Worm (Caenorhabditis elegans) whole organism, L1 larva: ENCODE results near the gene Y50D4A.5.

Experiments used
- C04F5.9 ChIP-seq: sonication (generic microtip); optimal IDR thresholded peaks from 2 replicates; lab custom pipeline; 2016; ENCODE audit warnings: missing genetic modification characterization, missing compliant biosample characterization
- C34B4.2 ChIP-seq: sonication (generic microtip); optimal IDR thresholded peaks from 2 replicates; lab custom pipeline; 2017; ENCODE audit warnings: mild to moderate bottlenecking, missing genetic modification characterization, missing compliant biosample characterization
- Y116A8C.19 ChIP-seq: sonication (generic microtip); optimal IDR thresholded peaks from 2 replicates; lab custom pipeline; 2016; ENCODE audit warnings: missing compliant biosample characterization, missing genetic modification characterization, borderline replicate concordance
- aha-1 ChIP-seq: fragments of 150-350 bp; optimal IDR thresholded peaks from 2 replicates; lab custom pipeline; 2014; ENCODE audit warnings: missing biosample characterization, missing genetic modification characterization
- alr-1 ChIP-seq: fragments of 200-800 bp; sonication (Bioruptor generic); optimal IDR thresholded peaks from 2 replicates; lab custom pipeline; 2018; ENCODE audit warnings: borderline replicate concordance, mild to moderate bottlenecking, missing genetic modification characterization, missing compliant biosample characterization
- aly-2 ChIP-seq: fragments of 150-350 bp; optimal IDR thresholded peaks from 2 replicates; lab custom pipeline; 2014; ENCODE audit warnings: missing biosample characterization, missing genetic modification characterization
- ama-1 ChIP-seq: fragments of 150-350 bp; optimal IDR thresholded peaks from 2 replicates; lab custom pipeline; 2014
- ceh-63 ChIP-seq: fragments of 200-800 bp; sonication (Bioruptor generic); optimal IDR thresholded peaks from 2 replicates; lab custom pipeline; 2018; ENCODE audit warnings: mild to moderate bottlenecking, missing genetic modification characterization, missing compliant biosample characterization
- ceh-82 ChIP-seq, 3 experiments: fragments of 150-350 bp in 1 of 3; sonication (generic microtip) in 2 of 3; optimal IDR thresholded peaks; 2 replicates each; lab custom pipeline; 2014 to 2017; ENCODE audit warnings: missing biosample characterization in 3 of 3, missing genetic modification characterization in 3 of 3
- ceh-88 ChIP-seq: fragments of 200-800 bp; sonication (Bioruptor generic); IDR thresholded peaks from 2 replicates; pipeline ENCODE4 v1.3.6; 2022; ENCODE audit warnings: missing genetic modification characterization, missing compliant biosample characterization
- ceh-90 ChIP-seq: sonication (generic microtip); optimal IDR thresholded peaks from 2 replicates; lab custom pipeline; 2016; ENCODE audit warnings: missing genetic modification characterization, missing compliant biosample characterization
- ces-1 ChIP-seq: fragments of 150-350 bp; optimal IDR thresholded peaks from 2 replicates; lab custom pipeline; 2014; ENCODE audit warnings: missing biosample characterization, missing genetic modification reagents, missing genetic modification characterization
- dpl-1 ChIP-seq, 3 experiments: fragments of 150-350 bp in 2 of 3; sonication (generic microtip) in 1 of 3; optimal IDR thresholded peaks; 2 replicates each; lab custom pipeline; 2014 to 2017; ENCODE audit warnings: missing biosample characterization in 3 of 3, missing genetic modification characterization in 3 of 3, missing genetic modification reagents in 3 of 3
- efl-1 ChIP-seq, 4 experiments: fragments of 150-350 bp; optimal IDR thresholded peaks in 3 of 4; peaks in 1 of 4; 1 replicate in 1 of 4; 2 replicates in 3 of 4; lab custom pipeline; 2014; ENCODE audit warnings: missing biosample characterization in 2 of 4, missing genetic modification characterization in 2 of 4, missing genetic modification reagents in 2 of 4
- efl-3 ChIP-seq: fragments of 200-800 bp; sonication (Bioruptor generic); optimal IDR thresholded peaks from 2 replicates; lab custom pipeline; 2018; ENCODE audit warnings: mild to moderate bottlenecking, missing genetic modification characterization, missing compliant biosample characterization
- elt-2 ChIP-seq: sonication (generic microtip); optimal IDR thresholded peaks from 2 replicates; lab custom pipeline; 2016; ENCODE audit warnings: missing genetic modification characterization, mild to moderate bottlenecking, inconsistent platforms, missing compliant biosample characterization, missing genetic modification reagents
- fkh-4 ChIP-seq: sonication (generic microtip); optimal IDR thresholded peaks from 2 replicates; lab custom pipeline; 2016; ENCODE audit warnings: missing compliant biosample characterization, missing genetic modification characterization, borderline replicate concordance
- fos-1 ChIP-seq: fragments of 150-350 bp; optimal IDR thresholded peaks from 2 replicates; lab custom pipeline; 2014; ENCODE audit warnings: missing biosample characterization, missing genetic modification characterization
- grh-1 ChIP-seq: fragments of 200-800 bp; sonication (Bioruptor generic); IDR thresholded peaks from 2 replicates; pipeline ENCODE4 v1.3.6; 2022; ENCODE audit warnings: missing genetic modification reagents, missing genetic modification characterization, missing compliant biosample characterization
- hpl-2 ChIP-seq: fragments of 150-350 bp; optimal IDR thresholded peaks from 2 replicates; lab custom pipeline; 2014; ENCODE audit warnings: missing biosample characterization, missing genetic modification reagents, missing genetic modification characterization
- irx-1 ChIP-seq: sonication (generic microtip); optimal IDR thresholded peaks from 2 replicates; lab custom pipeline; 2016; ENCODE audit warnings: missing genetic modification characterization, missing compliant biosample characterization
- jun-1 ChIP-seq: fragments of 150-350 bp; optimal IDR thresholded peaks from 2 replicates; lab custom pipeline; 2014; ENCODE audit warnings: missing biosample characterization, missing genetic modification reagents, missing genetic modification characterization
- lin-13 ChIP-seq: fragments of 150-350 bp; optimal IDR thresholded peaks from 2 replicates; lab custom pipeline; 2014; ENCODE audit warnings: missing biosample characterization, missing genetic modification reagents, missing genetic modification characterization
- lin-14 ChIP-seq: fragments of 200-800 bp; sonication (Bioruptor generic); optimal IDR thresholded peaks from 2 replicates; lab custom pipeline; 2018; ENCODE audit warnings: mild to moderate bottlenecking, missing genetic modification characterization, moderate library complexity, missing compliant biosample characterization
- lin-15B ChIP-seq: fragments of 150-350 bp; sonication (generic microtip); optimal IDR thresholded peaks from 3 replicates; lab custom pipeline; 2014; ENCODE audit warnings: missing biosample characterization, missing genetic modification characterization
- lin-35 ChIP-seq, 2 experiments: fragments of 150-350 bp; optimal IDR thresholded peaks; 2 replicates each; lab custom pipeline; 2014; ENCODE audit warnings: missing biosample characterization in 2 of 2, missing genetic modification characterization in 2 of 2, missing genetic modification reagents in 2 of 2
- lir-3 ChIP-seq: sonication (generic microtip); optimal IDR thresholded peaks from 2 replicates; lab custom pipeline; 2016; ENCODE audit warnings: mild to moderate bottlenecking, missing genetic modification characterization, moderate library complexity, missing compliant biosample characterization; ENCODE audit not compliant: poor library complexity
- lsy-2 ChIP-seq, 2 experiments: fragments of 150-350 bp; optimal IDR thresholded peaks; 2 replicates each; lab custom pipeline; 2014; ENCODE audit warnings: missing biosample characterization in 2 of 2, missing genetic modification characterization in 2 of 2
- mdl-1 ChIP-seq, 2 experiments: fragments of 150-350 bp; optimal IDR thresholded peaks; 2 replicates each; lab custom pipeline; 2014 to 2017; ENCODE audit warnings: missing biosample characterization in 2 of 2, missing genetic modification characterization in 2 of 2, inconsistent platforms in 1 of 2
- mef-2 ChIP-seq: fragments of 150-350 bp; optimal IDR thresholded peaks from 2 replicates; lab custom pipeline; 2014; ENCODE audit warnings: missing biosample characterization, missing genetic modification characterization
- mep-1 ChIP-seq: fragments of 150-350 bp; optimal IDR thresholded peaks from 2 replicates; lab custom pipeline; 2014; ENCODE audit warnings: missing biosample characterization, missing genetic modification characterization
- nhr-12 ChIP-seq: sonication (generic microtip); optimal IDR thresholded peaks from 2 replicates; lab custom pipeline; 2017; ENCODE audit warnings: missing biosample characterization, missing genetic modification characterization
- nhr-19 ChIP-seq: fragments of 200-800 bp; sonication (Bioruptor generic); conservative IDR thresholded peaks from 2 replicates; pipeline ENCODE4 v1.3.6; 2022; ENCODE audit warnings: missing genetic modification characterization, missing compliant biosample characterization
- nhr-20 ChIP-seq: sonication (generic microtip); optimal IDR thresholded peaks from 2 replicates; lab custom pipeline; 2016; ENCODE audit warnings: mild to moderate bottlenecking, missing genetic modification characterization, missing compliant biosample characterization
- nhr-237 ChIP-seq: fragments of 150-350 bp; optimal IDR thresholded peaks from 2 replicates; lab custom pipeline; 2014; ENCODE audit warnings: missing biosample characterization, missing genetic modification characterization
- nhr-28 ChIP-seq: fragments of 150-350 bp; optimal IDR thresholded peaks from 2 replicates; lab custom pipeline; 2014; ENCODE audit warnings: missing biosample characterization, missing genetic modification characterization
- nhr-85 ChIP-seq: sonication (generic microtip); peaks from one replicate; lab custom pipeline; 2016; ENCODE audit warnings: missing genetic modification characterization, inconsistent platforms, missing compliant biosample characterization
- nhr-90 ChIP-seq: sonication (generic microtip); optimal IDR thresholded peaks from 2 replicates; lab custom pipeline; 2016; ENCODE audit warnings: mild to moderate bottlenecking, missing genetic modification characterization, missing compliant biosample characterization; ENCODE audit not compliant: poor library complexity
- pag-3 ChIP-seq: sonication (generic microtip); optimal IDR thresholded peaks from 2 replicates; lab custom pipeline; 2017; ENCODE audit warnings: missing genetic modification characterization, mild to moderate bottlenecking, missing compliant biosample characterization, antibody characterized with exemption, borderline replicate concordance; ENCODE audit not compliant: insufficient read depth
- pax-3 ChIP-seq: fragments of 200-800 bp; sonication (Bioruptor generic); optimal IDR thresholded peaks from 2 replicates; lab custom pipeline; 2018; ENCODE audit warnings: mild to moderate bottlenecking, missing genetic modification characterization, moderate library complexity, missing compliant biosample characterization
- pqm-1 ChIP-seq: sonication (generic microtip); optimal IDR thresholded peaks from 3 replicates; lab custom pipeline; 2017; ENCODE audit warnings: missing biosample characterization, missing genetic modification characterization
- snu-23 ChIP-seq: sonication (generic microtip); optimal IDR thresholded peaks from 2 replicates; lab custom pipeline; 2016; ENCODE audit warnings: missing genetic modification characterization, missing compliant biosample characterization
- sptf-1 ChIP-seq: fragments of 150-350 bp; optimal IDR thresholded peaks from 2 replicates; lab custom pipeline; 2014; ENCODE audit warnings: missing biosample characterization, missing genetic modification characterization
- sup-37 ChIP-seq: fragments of 200-800 bp; sonication (Bioruptor generic); optimal IDR thresholded peaks from 2 replicates; lab custom pipeline; 2018; ENCODE audit warnings: mild to moderate bottlenecking, missing genetic modification characterization, missing compliant biosample characterization
- swsn-7 ChIP-seq: sonication (generic microtip); optimal IDR thresholded peaks from 2 replicates; lab custom pipeline; 2016; ENCODE audit warnings: missing genetic modification characterization, missing compliant biosample characterization
- tlp-1 ChIP-seq: fragments of 150-350 bp; optimal IDR thresholded peaks from 2 replicates; lab custom pipeline; 2014; ENCODE audit warnings: missing biosample characterization, missing genetic modification characterization
- unc-30 ChIP-seq: sonication (generic microtip); optimal IDR thresholded peaks from 2 replicates; lab custom pipeline; 2017; ENCODE audit warnings: missing biosample characterization, missing genetic modification characterization
- unc-62 ChIP-seq: fragments of 150-350 bp; optimal IDR thresholded peaks from 2 replicates; lab custom pipeline; 2014; ENCODE audit warnings: missing biosample characterization, missing genetic modification reagents, missing genetic modification characterization
- unc-86 ChIP-seq: sonication (generic microtip); optimal IDR thresholded peaks from 2 replicates; lab custom pipeline; 2016; ENCODE audit warnings: missing genetic modification characterization, missing compliant biosample characterization
- vab-15 ChIP-seq: sonication (generic microtip); optimal IDR thresholded peaks from 2 replicates; lab custom pipeline; 2017; ENCODE audit warnings: missing genotype, mild to moderate bottlenecking, missing genetic modification characterization, missing compliant biosample characterization
- xbp-1 ChIP-seq: sonication (generic microtip); optimal IDR thresholded peaks from 2 replicates; lab custom pipeline; 2016; ENCODE audit warnings: missing genetic modification characterization, missing compliant biosample characterization
- zag-1 ChIP-seq: fragments of 150-350 bp; optimal IDR thresholded peaks from 2 replicates; lab custom pipeline; 2014; ENCODE audit warnings: missing biosample characterization, missing genetic modification characterization
- ztf-11 ChIP-seq, 2 experiments: sonication (generic microtip); optimal IDR thresholded peaks; 2 replicates each; lab custom pipeline; 2016 to 2017; ENCODE audit warnings: missing genetic modification characterization in 2 of 2, missing biosample characterization in 1 of 2, missing compliant biosample characterization in 1 of 2

Gene Y50D4A.5

DNA sequence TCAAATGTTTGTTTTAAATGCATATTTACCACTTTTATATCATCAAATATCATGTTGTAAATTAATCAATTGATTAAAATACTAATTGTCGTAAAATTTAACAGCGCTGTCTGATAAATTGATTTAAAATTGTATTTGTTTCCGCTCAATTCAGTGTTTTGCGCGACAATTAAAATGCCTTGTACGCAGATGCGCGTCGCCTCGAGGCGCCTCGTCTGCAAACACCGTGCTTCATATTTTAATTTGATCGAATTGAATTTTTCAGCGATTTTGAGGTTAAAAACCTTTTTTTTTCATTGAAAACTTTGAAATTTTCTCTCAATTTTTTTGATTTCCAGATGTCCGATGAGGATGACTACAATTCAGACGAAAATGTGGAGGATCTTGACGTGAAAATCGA lies at the start of gene Y50D4A.5:
TSS of gene Y50D4A.5 (plus strand) at position 337 of the 400 bp plus-strand sequence.
- TF ChIP-seq ceh-90 (tag; lab: Kevin White, UChicago) (no peak), fos-1 (tag; lab: Kevin White, UChicago) (no peak), ces-1 (no peak), unc-86 (tag; lab: Kevin White, UChicago) (no peak), Y116A8C.19 (no peak), aly-2 (no peak), nhr-12 (no peak), ceh-63 (GFP tag; lab: Kevin White, UChicago) (no peak), pag-3 (tag; lab: Kevin White, UChicago) (no peak), swsn-7 (peak; percentile 12), lin-15B (tag; lab: Kevin White, UChicago) (no peak), C34B4.2 (tag; lab: Kevin White, UChicago) (no peak), lin-35 (GFP tag; optimal IDR thresholded peaks at IDR 0.05; lab: Kevin White, UChicago) (peak; percentile 24 to 80), sptf-1 (tag; lab: Kevin White, UChicago) (no peak), pqm-1 (tag; lab: Kevin White, UChicago) (no peak), grh-1 (GFP tag; lab: Robert Waterston, UW) (no peak), nhr-90 (tag; lab: Kevin White, UChicago) (peak; percentile 7), C04F5.9 (tag; lab: Kevin White, UChicago) (no peak), nhr-28 (tag; lab: Kevin White, UChicago) (no peak), nhr-19 (GFP tag; lab: Robert Waterston, UW) (peak; percentile 58), mep-1 (tag; lab: Kevin White, UChicago) (no peak), alr-1 (tag; lab: Kevin White, UChicago) (no peak), lin-14 (no peak), elt-2 (tag; lab: Kevin White, UChicago) (no peak), nhr-20 (tag; lab: Kevin White, UChicago) (peak; percentile 14), hpl-2 (no peak), aha-1 (tag; lab: Kevin White, UChicago) (no peak), ceh-82 (tag; optimal IDR thresholded peaks at IDR 0.05; lab: Kevin White, UChicago) (no peak), efl-1 (optimal IDR thresholded peaks at IDR 0.05; lab: Kevin White, UChicago) (peak in 1 of 2 experiments; percentile 66), efl-1 (GFP tag; optimal IDR thresholded peaks at IDR 0.05 in 1 of 2; lab: Kevin White, UChicago) (peak; percentile 72 to 96), zag-1 (tag; lab: Kevin White, UChicago) (no peak), lsy-2 (tag; optimal IDR thresholded peaks at IDR 0.05; lab: Kevin White, UChicago) (peak in 1 of 2 experiments; percentile 53), efl-3 (GFP tag; lab: Kevin White, UChicago) (no peak), snu-23 (GFP tag; lab: Kevin White, UChicago) (peak; percentile 36), fkh-4 (tag; lab: Kevin White, UChicago) (no peak), lir-3 (tag; lab: Kevin White, UChicago) (no peak), ama-1 (lab: Kevin White, UChicago) (no peak), ceh-88 (GFP tag; lab: Robert Waterston, UW) (0 out of 2 replicates have a peak, but pooled peaks have one; percentile 9), unc-30 (tag; lab: Kevin White, UChicago) (no peak), xbp-1 (tag; lab: Kevin White, UChicago) (peak; percentile 11), jun-1 (tag; lab: Kevin White, UChicago) (no peak), unc-62 (GFP tag; lab: Kevin White, UChicago) (no peak), vab-15 (no peak), pax-3 (tag; lab: Kevin White, UChicago) (no peak), irx-1 (tag; lab: Kevin White, UChicago) (no peak), nhr-237 (tag; lab: Kevin White, UChicago) (no peak), mdl-1 (tag; optimal IDR thresholded peaks at IDR 0.05; lab: Kevin White, UChicago) (no peak), mef-2 (tag; lab: Kevin White, UChicago) (no peak), ztf-11 (tag; optimal IDR thresholded peaks at IDR 0.05; lab: Kevin White, UChicago) (no peak), nhr-85 (tag; lab: Kevin White, UChicago) (no peak), dpl-1 (GFP tag; optimal IDR thresholded peaks at IDR 0.05; lab: Kevin White, UChicago) (peak; percentile 46 to 75 (median 65)), tlp-1 (tag; lab: Kevin White, UChicago) (no peak), sup-37 (GFP tag; lab: Kevin White, UChicago) (no peak), lin-13 (GFP tag; lab: Kevin White, UChicago) (no peak)
